Worm (Caenorhabditis elegans) whole organism, L1 larva: ENCODE data around the gene swsn-7.

Experiments
- C04F5.9 ChIP-seq: sonication (generic microtip); optimal IDR thresholded peaks from 2 replicates; lab custom pipeline; 2016; ENCODE audit warnings: missing genetic modification characterization, missing compliant biosample characterization
- C16A3.4 ChIP-seq: fragments of 150-350 bp; optimal IDR thresholded peaks from 2 replicates; lab custom pipeline; 2014; ENCODE audit warnings: missing biosample characterization, missing genetic modification characterization
- C34B4.2 ChIP-seq: sonication (generic microtip); optimal IDR thresholded peaks from 2 replicates; lab custom pipeline; 2017; ENCODE audit warnings: mild to moderate bottlenecking, missing genetic modification characterization, missing compliant biosample characterization
- Y116A8C.19 ChIP-seq: sonication (generic microtip); optimal IDR thresholded peaks from 2 replicates; lab custom pipeline; 2016; ENCODE audit warnings: missing compliant biosample characterization, missing genetic modification characterization, borderline replicate concordance
- aly-2 ChIP-seq: fragments of 150-350 bp; optimal IDR thresholded peaks from 2 replicates; lab custom pipeline; 2014; ENCODE audit warnings: missing biosample characterization, missing genetic modification characterization
- blmp-1 ChIP-seq: fragments of 150-350 bp; optimal IDR thresholded peaks from 2 replicates; lab custom pipeline; 2014; ENCODE audit warnings: missing biosample characterization, missing genetic modification characterization
- ceh-63 ChIP-seq: fragments of 200-800 bp; sonication (Bioruptor generic); optimal IDR thresholded peaks from 2 replicates; lab custom pipeline; 2018; ENCODE audit warnings: mild to moderate bottlenecking, missing genetic modification characterization, missing compliant biosample characterization
- ceh-88 ChIP-seq: fragments of 200-800 bp; sonication (Bioruptor generic); IDR thresholded peaks from 2 replicates; pipeline ENCODE4 v1.3.6; 2022; ENCODE audit warnings: missing genetic modification characterization, missing compliant biosample characterization
- ceh-90 ChIP-seq: sonication (generic microtip); optimal IDR thresholded peaks from 2 replicates; lab custom pipeline; 2016; ENCODE audit warnings: missing genetic modification characterization, missing compliant biosample characterization
- ces-1 ChIP-seq: fragments of 150-350 bp; optimal IDR thresholded peaks from 2 replicates; lab custom pipeline; 2014; ENCODE audit warnings: missing biosample characterization, missing genetic modification reagents, missing genetic modification characterization
- dpl-1 ChIP-seq, 3 experiments: fragments of 150-350 bp in 2 of 3; sonication (generic microtip) in 1 of 3; optimal IDR thresholded peaks; 2 replicates each; lab custom pipeline; 2014 to 2017; ENCODE audit warnings: missing biosample characterization in 3 of 3, missing genetic modification characterization in 3 of 3, missing genetic modification reagents in 3 of 3
- dsc-1 ChIP-seq: sonication (generic microtip); optimal IDR thresholded peaks from 2 replicates; lab custom pipeline; 2016; ENCODE audit warnings: mild to moderate bottlenecking, missing genetic modification characterization, missing compliant biosample characterization
- efl-1 ChIP-seq, 4 experiments: fragments of 150-350 bp; optimal IDR thresholded peaks in 3 of 4; peaks in 1 of 4; 1 replicate in 1 of 4; 2 replicates in 3 of 4; lab custom pipeline; 2014; ENCODE audit warnings: missing biosample characterization in 2 of 4, missing genetic modification characterization in 2 of 4, missing genetic modification reagents in 2 of 4
- elt-2 ChIP-seq: sonication (generic microtip); optimal IDR thresholded peaks from 2 replicates; lab custom pipeline; 2016; ENCODE audit warnings: missing genetic modification characterization, mild to moderate bottlenecking, inconsistent platforms, missing compliant biosample characterization, missing genetic modification reagents
- grh-1 ChIP-seq: fragments of 200-800 bp; sonication (Bioruptor generic); IDR thresholded peaks from 2 replicates; pipeline ENCODE4 v1.3.6; 2022; ENCODE audit warnings: missing genetic modification reagents, missing genetic modification characterization, missing compliant biosample characterization
- hlh-17 ChIP-seq: fragments of 200-800 bp; sonication (Bioruptor generic); optimal IDR thresholded peaks from 2 replicates; lab custom pipeline; 2018; ENCODE audit warnings: missing genetic modification characterization, mild to moderate bottlenecking, missing compliant biosample characterization, moderate library complexity, borderline replicate concordance
- hlh-4 ChIP-seq: sonication (generic microtip); optimal IDR thresholded peaks from 2 replicates; lab custom pipeline; 2016; ENCODE audit warnings: mild to moderate bottlenecking, missing genetic modification characterization, missing compliant biosample characterization
- hpl-2 ChIP-seq: fragments of 150-350 bp; optimal IDR thresholded peaks from 2 replicates; lab custom pipeline; 2014; ENCODE audit warnings: missing biosample characterization, missing genetic modification reagents, missing genetic modification characterization
- irx-1 ChIP-seq: sonication (generic microtip); optimal IDR thresholded peaks from 2 replicates; lab custom pipeline; 2016; ENCODE audit warnings: missing genetic modification characterization, missing compliant biosample characterization
- isw-1 ChIP-seq: fragments of 200-800 bp; sonication (Bioruptor generic); IDR thresholded peaks from 2 replicates; pipeline ENCODE4 v1.3.6; 2022; ENCODE audit warnings: missing genetic modification characterization, missing compliant biosample characterization
- lin-14 ChIP-seq: fragments of 200-800 bp; sonication (Bioruptor generic); optimal IDR thresholded peaks from 2 replicates; lab custom pipeline; 2018; ENCODE audit warnings: mild to moderate bottlenecking, missing genetic modification characterization, moderate library complexity, missing compliant biosample characterization
- lin-39 ChIP-seq: fragments of 150-350 bp; optimal IDR thresholded peaks from 2 replicates; lab custom pipeline; 2014; ENCODE audit warnings: missing biosample characterization, missing genetic modification reagents, missing genetic modification characterization
- lir-3 ChIP-seq: sonication (generic microtip); optimal IDR thresholded peaks from 2 replicates; lab custom pipeline; 2016; ENCODE audit warnings: mild to moderate bottlenecking, missing genetic modification characterization, moderate library complexity, missing compliant biosample characterization; ENCODE audit not compliant: poor library complexity
- lsy-2 ChIP-seq, 2 experiments: fragments of 150-350 bp; optimal IDR thresholded peaks; 2 replicates each; lab custom pipeline; 2014; ENCODE audit warnings: missing biosample characterization in 2 of 2, missing genetic modification characterization in 2 of 2
- mdl-1 ChIP-seq, 2 experiments: fragments of 150-350 bp; optimal IDR thresholded peaks; 2 replicates each; lab custom pipeline; 2014 to 2017; ENCODE audit warnings: missing biosample characterization in 2 of 2, missing genetic modification characterization in 2 of 2, inconsistent platforms in 1 of 2
- nhr-237 ChIP-seq: fragments of 150-350 bp; optimal IDR thresholded peaks from 2 replicates; lab custom pipeline; 2014; ENCODE audit warnings: missing biosample characterization, missing genetic modification characterization
- nhr-76 ChIP-seq: sonication (generic microtip); optimal IDR thresholded peaks from 2 replicates; lab custom pipeline; 2017; ENCODE audit warnings: missing biosample characterization, missing genetic modification characterization
- nhr-84 ChIP-seq: sonication (generic microtip); optimal IDR thresholded peaks from 2 replicates; lab custom pipeline; 2017; ENCODE audit warnings: missing biosample characterization, missing genetic modification characterization
- nhr-90 ChIP-seq: sonication (generic microtip); optimal IDR thresholded peaks from 2 replicates; lab custom pipeline; 2016; ENCODE audit warnings: mild to moderate bottlenecking, missing genetic modification characterization, missing compliant biosample characterization; ENCODE audit not compliant: poor library complexity
- pag-3 ChIP-seq: sonication (generic microtip); optimal IDR thresholded peaks from 2 replicates; lab custom pipeline; 2017; ENCODE audit warnings: missing genetic modification characterization, mild to moderate bottlenecking, missing compliant biosample characterization, antibody characterized with exemption, borderline replicate concordance; ENCODE audit not compliant: insufficient read depth
- pqm-1 ChIP-seq: sonication (generic microtip); optimal IDR thresholded peaks from 3 replicates; lab custom pipeline; 2017; ENCODE audit warnings: missing biosample characterization, missing genetic modification characterization
- rnt-1 ChIP-seq: sonication (generic microtip); optimal IDR thresholded peaks from 2 replicates; lab custom pipeline; 2016; ENCODE audit warnings: mild to moderate bottlenecking, missing genetic modification characterization, moderate library complexity, missing compliant biosample characterization
- snpc-4 ChIP-seq: fragments of 150-350 bp; optimal IDR thresholded peaks from 2 replicates; lab custom pipeline; 2014; ENCODE audit warnings: missing biosample characterization, missing genetic modification characterization
- snu-23 ChIP-seq: sonication (generic microtip); optimal IDR thresholded peaks from 2 replicates; lab custom pipeline; 2016; ENCODE audit warnings: missing genetic modification characterization, missing compliant biosample characterization
- sptf-1 ChIP-seq: fragments of 150-350 bp; optimal IDR thresholded peaks from 2 replicates; lab custom pipeline; 2014; ENCODE audit warnings: missing biosample characterization, missing genetic modification characterization
- sup-37 ChIP-seq: fragments of 200-800 bp; sonication (Bioruptor generic); optimal IDR thresholded peaks from 2 replicates; lab custom pipeline; 2018; ENCODE audit warnings: mild to moderate bottlenecking, missing genetic modification characterization, missing compliant biosample characterization
- tlp-1 ChIP-seq: fragments of 150-350 bp; optimal IDR thresholded peaks from 2 replicates; lab custom pipeline; 2014; ENCODE audit warnings: missing biosample characterization, missing genetic modification characterization
- unc-30 ChIP-seq: sonication (generic microtip); optimal IDR thresholded peaks from 2 replicates; lab custom pipeline; 2017; ENCODE audit warnings: missing biosample characterization, missing genetic modification characterization
- unc-62 ChIP-seq: fragments of 150-350 bp; optimal IDR thresholded peaks from 2 replicates; lab custom pipeline; 2014; ENCODE audit warnings: missing biosample characterization, missing genetic modification reagents, missing genetic modification characterization
- vab-15 ChIP-seq: sonication (generic microtip); optimal IDR thresholded peaks from 2 replicates; lab custom pipeline; 2017; ENCODE audit warnings: missing genotype, mild to moderate bottlenecking, missing genetic modification characterization, missing compliant biosample characterization
- zag-1 ChIP-seq: fragments of 150-350 bp; optimal IDR thresholded peaks from 2 replicates; lab custom pipeline; 2014; ENCODE audit warnings: missing biosample characterization, missing genetic modification characterization
- zip-4 ChIP-seq: fragments of 200-800 bp; sonication (Bioruptor generic); optimal IDR thresholded peaks from 2 replicates; lab custom pipeline; 2018; ENCODE audit warnings: mild to moderate bottlenecking, missing genetic modification characterization, moderate library complexity, missing compliant biosample characterization
- ztf-11 ChIP-seq, 2 experiments: sonication (generic microtip); optimal IDR thresholded peaks; 2 replicates each; lab custom pipeline; 2016 to 2017; ENCODE audit warnings: missing genetic modification characterization in 2 of 2, missing biosample characterization in 1 of 2, missing compliant biosample characterization in 1 of 2

The swsn-7 gene

DNA sequence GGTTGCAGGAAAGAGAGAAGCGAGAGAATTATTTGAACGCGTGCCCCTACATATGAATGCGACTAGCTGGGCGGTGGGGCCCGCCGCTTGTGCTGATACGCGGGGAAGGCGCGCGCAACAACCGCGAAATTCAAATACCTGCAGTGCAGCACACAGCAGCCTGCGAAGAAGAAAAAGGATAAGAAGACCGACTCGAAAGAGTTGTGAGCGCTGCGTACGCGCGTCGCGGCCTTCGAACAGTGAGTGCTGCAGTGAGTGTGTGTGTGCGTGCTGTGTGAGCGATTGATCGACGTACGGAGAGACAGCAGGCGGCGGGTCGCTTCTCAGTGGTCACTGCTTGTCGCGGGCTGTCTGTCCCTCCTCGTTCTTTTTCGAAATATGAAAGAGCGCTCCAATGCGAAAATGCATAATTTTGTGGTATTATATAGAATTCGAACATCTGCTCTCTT lies 707 bp upstream of the swsn-7 start (continued):
- TF ChIP-seq irx-1 (peak; percentile 40), lin-39 (tag; lab: Kevin White, UChicago) (no peak), pqm-1 (no peak), ceh-63 (GFP tag; lab: Kevin White, UChicago) (no peak), zag-1 (tag; lab: Kevin White, UChicago) (no peak), lsy-2 (tag; optimal IDR thresholded peaks at IDR 0.05; lab: Kevin White, UChicago) (peak; percentile 58 to 83), C04F5.9 (tag; lab: Kevin White, UChicago) (no peak), hpl-2 (GFP tag; lab: Kevin White, UChicago) (no peak), mdl-1 (tag; optimal IDR thresholded peaks at IDR 0.05; lab: Kevin White, UChicago) (peak in 1 of 2 experiments; percentile 72), efl-1 (optimal IDR thresholded peaks at IDR 0.05; lab: Kevin White, UChicago) (peak; percentile 63 to 70), efl-1 (GFP tag; optimal IDR thresholded peaks at IDR 0.05 in 1 of 2; lab: Kevin White, UChicago) (peak; percentile 65 to 95), sup-37 (GFP tag; lab: Kevin White, UChicago) (no peak), lir-3 (peak; percentile 99), aly-2 (tag; lab: Kevin White, UChicago) (no peak), elt-2 (tag; lab: Kevin White, UChicago) (peak; percentile 30), rnt-1 (tag; lab: Kevin White, UChicago) (peak; percentile 50), Y116A8C.19 (tag; lab: Kevin White, UChicago) (no peak), unc-62 (GFP tag; lab: Kevin White, UChicago) (no peak), lin-14 (GFP tag; lab: Kevin White, UChicago) (peak; percentile 95), unc-30 (no peak), ceh-88 (GFP tag; lab: Robert Waterston, UW) (0 out of 2 replicates have a peak, but pooled peaks have one; percentile 47), nhr-76 (tag; lab: Kevin White, UChicago) (no peak), ceh-90 (tag; lab: Kevin White, UChicago) (no peak), vab-15 (tag; lab: Kevin White, UChicago) (peak; percentile 32), ztf-11 (tag; optimal IDR thresholded peaks at IDR 0.05; lab: Kevin White, UChicago) (peak in 1 of 2 experiments; percentile 51), zip-4 (GFP tag; lab: Kevin White, UChicago) (no peak), snu-23 (GFP tag; lab: Kevin White, UChicago) (peak; percentile 82), hlh-17 (GFP tag; lab: Kevin White, UChicago) (no peak), pag-3 (no peak), nhr-237 (tag; lab: Kevin White, UChicago) (no peak), sptf-1 (tag; lab: Kevin White, UChicago) (no peak)

DNA sequence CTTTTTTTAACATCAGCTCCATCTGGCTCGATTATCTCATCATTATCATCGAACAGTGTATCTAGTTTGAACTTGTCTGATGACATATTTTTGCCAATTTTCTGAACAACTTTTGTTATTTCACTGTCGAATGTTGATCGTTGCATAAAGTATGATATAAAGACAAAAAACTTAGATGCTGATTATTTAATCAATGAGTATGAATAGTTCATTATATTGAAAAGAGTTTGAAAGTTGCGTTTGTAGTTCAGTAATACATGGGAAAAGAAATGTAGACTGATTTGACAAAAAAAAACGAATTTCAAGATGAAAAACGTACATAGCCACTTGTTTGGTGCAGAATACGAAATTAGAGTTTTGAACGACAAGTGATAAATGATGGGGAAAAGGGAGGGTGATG lies 5.1 kb downstream of the swsn-7 start, which contains the start of gene hda-2:
TSS of gene hda-2 (minus strand) at position 101 of the 400 bp plus-strand sequence.
- TF ChIP-seq blmp-1 (no peak), mdl-1 (tag; optimal IDR thresholded peaks at IDR 0.05; lab: Kevin White, UChicago) (no peak), isw-1 (no peak), zip-4 (GFP tag; lab: Kevin White, UChicago) (no peak), dsc-1 (tag; lab: Kevin White, UChicago) (no peak), vab-15 (tag; lab: Kevin White, UChicago) (no peak), irx-1 (no peak), dpl-1 (GFP tag; optimal IDR thresholded peaks at IDR 0.05; lab: Kevin White, UChicago) (no peak), tlp-1 (tag; lab: Kevin White, UChicago) (no peak), snpc-4 (tag; lab: Kevin White, UChicago) (no peak), C34B4.2 (tag; lab: Kevin White, UChicago) (no peak), zag-1 (tag; lab: Kevin White, UChicago) (no peak)

DNA sequence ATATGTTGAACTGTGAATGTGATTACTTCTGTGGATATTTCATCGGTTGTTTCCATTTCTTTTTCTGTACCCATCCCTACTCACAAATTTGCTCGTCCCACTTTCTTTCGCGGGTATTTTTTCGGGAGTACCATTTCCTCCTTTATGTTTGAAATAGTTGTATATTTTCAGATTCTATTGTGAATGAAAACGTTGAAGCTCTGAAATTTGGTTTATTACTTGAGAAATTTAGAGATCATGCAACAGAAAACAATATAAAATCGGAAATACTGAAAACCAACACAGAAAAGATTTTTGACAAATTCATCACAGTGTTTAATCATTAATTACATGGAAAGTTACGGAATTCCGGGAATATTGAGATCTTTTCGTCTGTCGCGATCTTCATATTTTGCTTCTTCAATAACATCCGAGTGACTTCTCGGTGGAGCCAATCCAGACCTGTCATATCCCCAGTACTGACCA lies 7.0 kb downstream of the swsn-7 start:
- TF ChIP-seq aly-2 (tag; lab: Kevin White, UChicago) (peak; percentile 47), hlh-4 (tag; lab: Kevin White, UChicago) (no peak), nhr-90 (peak; percentile 20), efl-1 (optimal IDR thresholded peaks at IDR 0.05; lab: Kevin White, UChicago) (no peak), efl-1 (GFP tag; optimal IDR thresholded peaks at IDR 0.05 in 1 of 2; lab: Kevin White, UChicago) (peak in 1 of 2 experiments; percentile 54), nhr-84 (no peak), grh-1 (GFP tag; lab: Robert Waterston, UW) (no peak), C16A3.4 (tag; lab: Kevin White, UChicago) (no peak), ces-1 (no peak)
- TF ChIP-seq, all 84 proteins: peak for 3
